Fruit fly (Drosophila melanogaster) whole organism, embryonic: ENCODE results near the gene vvl.
A peak's percentile ranks its signal among the peaks of the same experiment; 100 is the strongest.

ENCODE experiments used
- Atf3 ChIP-seq: fragments of 200-800 bp; sonication (Bioruptor generic); optimal IDR thresholded peaks from 3 replicates; lab custom pipeline; 2016; ENCODE audit warnings: missing biosample characterization, missing genetic modification characterization
- Bdp1 ChIP-seq: fragments of 200-800 bp; sonication (Bioruptor generic); optimal IDR thresholded peaks from 3 replicates; lab custom pipeline; 2016; ENCODE audit warnings: missing biosample characterization, missing genetic modification characterization
- Bgb ChIP-seq: fragments of 200-800 bp; sonication (Bioruptor generic); IDR thresholded peaks from 2 replicates; pipeline ENCODE4 v1.3.6; 2022; ENCODE audit warnings: missing biosample characterization, missing genetic modification characterization; ENCODE audit not compliant: partially characterized antibody
- CG10321 ChIP-seq: fragments of 200-800 bp; sonication (Bioruptor generic); IDR thresholded peaks from 2 replicates; pipeline ENCODE4 v1.3.6; 2022; ENCODE audit warnings: missing biosample characterization, missing genetic modification characterization
- CG10979 ChIP-seq: fragments of 200-800 bp; sonication (Bioruptor generic); optimal IDR thresholded peaks from 2 replicates; lab custom pipeline; 2018; ENCODE audit warnings: missing biosample characterization, mild to moderate bottlenecking, missing genetic modification characterization, moderate library complexity
- CG11560 ChIP-seq: fragments of 200-800 bp; sonication (Bioruptor generic); IDR thresholded peaks from 3 replicates; pipeline ENCODE4 v1.3.6; 2022; ENCODE audit warnings: missing biosample characterization, missing genetic modification characterization
- CG11723 ChIP-seq: fragments of 200-800 bp; sonication (Bioruptor generic); optimal IDR thresholded peaks from 2 replicates; lab custom pipeline; 2017; ENCODE audit warnings: missing biosample characterization, mild to moderate bottlenecking, missing genetic modification characterization
- CG12104 ChIP-seq: fragments of 200-800 bp; sonication (Bioruptor generic); optimal IDR thresholded peaks from 3 replicates; lab custom pipeline; 2016; ENCODE audit warnings: missing biosample characterization, missing genetic modification characterization
- CG13624 ChIP-seq: fragments of 200-800 bp; sonication (Bioruptor generic); optimal IDR thresholded peaks from 2 replicates; lab custom pipeline; 2016; ENCODE audit warnings: missing biosample characterization, missing genetic modification characterization
- CG15011 ChIP-seq: fragments of 200-800 bp; sonication (Bioruptor generic); optimal IDR thresholded peaks from 3 replicates; lab custom pipeline; 2018; ENCODE audit warnings: missing biosample characterization, mild to moderate bottlenecking, missing genetic modification characterization
- CG15073 ChIP-seq: fragments of 200-800 bp; sonication (Bioruptor generic); optimal IDR thresholded peaks from 2 replicates; lab custom pipeline; 2016; ENCODE audit warnings: missing biosample characterization, missing genetic modification characterization
- CG15601 ChIP-seq: fragments of 200-800 bp; sonication (Bioruptor generic); optimal IDR thresholded peaks from 3 replicates; lab custom pipeline; 2019; ENCODE audit warnings: missing biosample characterization, mild to moderate bottlenecking, missing genetic modification characterization, moderate library complexity
- CG1647 ChIP-seq: fragments of 200-800 bp; sonication (Bioruptor generic); optimal IDR thresholded peaks from 3 replicates; lab custom pipeline; 2016; ENCODE audit warnings: missing biosample characterization, missing genetic modification characterization
- CG18262 ChIP-seq: fragments of 200-800 bp; optimal IDR thresholded peaks from 3 replicates; lab custom pipeline; 2019; ENCODE audit warnings: missing biosample characterization, mild to moderate bottlenecking, missing genetic modification characterization, moderate library complexity
- CG1832 ChIP-seq: fragments of 200-800 bp; sonication (Bioruptor generic); optimal IDR thresholded peaks from 2 replicates; lab custom pipeline; 2017; ENCODE audit warnings: missing biosample characterization, mild to moderate bottlenecking, missing genetic modification characterization, inconsistent platforms
- CG18619 ChIP-seq: fragments of 200-800 bp; sonication (Bioruptor generic); optimal IDR thresholded peaks from 3 replicates; lab custom pipeline; 2017; ENCODE audit warnings: missing biosample characterization, mild to moderate bottlenecking, missing genetic modification characterization
- CG18764 ChIP-seq: fragments of 200-800 bp; sonication (Bioruptor generic); optimal IDR thresholded peaks from 3 replicates; lab custom pipeline; 2016; ENCODE audit warnings: missing biosample characterization, missing genetic modification characterization
- CG3838 ChIP-seq: fragments of 200-800 bp; sonication (Bioruptor generic); optimal IDR thresholded peaks from 3 replicates; lab custom pipeline; 2016; ENCODE audit warnings: missing biosample characterization, missing genetic modification characterization
- CG6689 ChIP-seq: fragments of 200-800 bp; sonication (Bioruptor generic); IDR thresholded peaks from 2 replicates; pipeline ENCODE4 v1.3.6; 2022; ENCODE audit warnings: missing biosample characterization, missing genetic modification characterization
- CG7839 ChIP-seq: fragments of 200-800 bp; sonication (Bioruptor generic); optimal IDR thresholded peaks from 3 replicates; lab custom pipeline; 2018; ENCODE audit warnings: missing biosample characterization, mild to moderate bottlenecking, missing genetic modification characterization, moderate library complexity
- CG8388 ChIP-seq: fragments of 200-800 bp; sonication (Bioruptor generic); optimal IDR thresholded peaks from 2 replicates; lab custom pipeline; 2019; ENCODE audit warnings: missing biosample characterization, mild to moderate bottlenecking, missing genetic modification characterization, moderate library complexity
- CG8924 ChIP-seq: fragments of 200-800 bp; optimal IDR thresholded peaks from 3 replicates; lab custom pipeline; 2019; ENCODE audit warnings: missing biosample characterization, mild to moderate bottlenecking, missing genetic modification characterization, moderate library complexity
- CG9876 ChIP-seq: fragments of 200-800 bp; sonication (Bioruptor generic); optimal IDR thresholded peaks from 2 replicates; lab custom pipeline; 2016; ENCODE audit warnings: missing biosample characterization, missing genetic modification characterization
- Chrac-16 ChIP-seq: fragments of 200-800 bp; sonication (Bioruptor generic); optimal IDR thresholded peaks from 3 replicates; lab custom pipeline; 2016; ENCODE audit warnings: missing biosample characterization, missing genetic modification characterization
- Dip2 ChIP-seq: fragments of 200-800 bp; sonication (Bioruptor generic); IDR thresholded peaks from 2 replicates; pipeline ENCODE4 v1.3.6; 2022; ENCODE audit warnings: missing biosample characterization, missing genetic modification characterization
- ERR ChIP-seq: fragments of 200-800 bp; sonication (Bioruptor generic); optimal IDR thresholded peaks from 2 replicates; lab custom pipeline; 2016; ENCODE audit warnings: missing biosample characterization, missing genetic modification characterization
- Jarid2 ChIP-seq: fragments of 200-800 bp; sonication (Bioruptor generic); optimal IDR thresholded peaks from 3 replicates; lab custom pipeline; 2017; ENCODE audit warnings: mild to moderate bottlenecking, missing biosample characterization, missing genetic modification reagents, missing genetic modification characterization
- Lim3 ChIP-seq: fragments of 200-800 bp; sonication (Bioruptor generic); IDR thresholded peaks from 2 replicates; pipeline ENCODE4 v1.3.6; 2022; ENCODE audit warnings: missing biosample characterization, missing genetic modification characterization
- bcd ChIP-seq: fragments of 200-800 bp; sonication (Bioruptor generic); optimal IDR thresholded peaks from 2 replicates; lab custom pipeline; 2017; ENCODE audit warnings: missing biosample characterization, mild to moderate bottlenecking, missing genetic modification characterization
- bsh ChIP-seq, 2 experiments: fragments of 200-800 bp; sonication (Bioruptor generic); optimal IDR thresholded peaks; 2 replicates each; lab custom pipeline; 2017 to 2018; ENCODE audit warnings: mild to moderate bottlenecking in 2 of 2, missing biosample characterization in 2 of 2, missing genetic modification characterization in 2 of 2, moderate library complexity in 1 of 2
- chn ChIP-seq: fragments of 200-800 bp; sonication (Bioruptor generic); optimal IDR thresholded peaks from 2 replicates; lab custom pipeline; 2016; ENCODE audit warnings: missing biosample characterization, missing genetic modification characterization
- ci ChIP-seq: fragments of 200-800 bp; sonication (Bioruptor generic); IDR thresholded peaks from 3 replicates; pipeline ENCODE4 v1.3.6; 2022; ENCODE audit warnings: missing biosample characterization, missing genetic modification characterization
- dimm ChIP-seq: fragments of 200-800 bp; sonication (Bioruptor generic); IDR thresholded peaks from 2 replicates; pipeline ENCODE4 v1.3.6; 2022; ENCODE audit warnings: missing biosample characterization, missing genetic modification characterization
- en ChIP-seq: fragments of 200-800 bp; sonication (Bioruptor generic); optimal IDR thresholded peaks from 2 replicates; lab custom pipeline; 2016; ENCODE audit warnings: missing biosample characterization, missing genetic modification characterization
- kay ChIP-seq: fragments of 200-800 bp; sonication (Bioruptor generic); optimal IDR thresholded peaks from 2 replicates; lab custom pipeline; 2016; ENCODE audit warnings: missing biosample characterization, missing genetic modification characterization
- lmd ChIP-seq: fragments of 200-800 bp; sonication (Bioruptor generic); IDR thresholded peaks from 2 replicates; pipeline ENCODE4 v1.3.6; 2022; ENCODE audit warnings: missing biosample characterization, missing genetic modification characterization
- lov ChIP-seq, 2 experiments: fragments of 200-800 bp in 1 of 2; fragments of >200 bp in 1 of 2; sonication (Bioruptor generic) in 1 of 2; IDR thresholded peaks in 1 of 2; optimal IDR thresholded peaks in 1 of 2; 2 replicates in 1 of 2; 3 replicates in 1 of 2; pipeline versions ENCODE4 v1.3.6 to Lab custom; 2017 to 2022; ENCODE audit warnings: missing biosample characterization in 1 of 2, missing genetic modification characterization in 1 of 2
- nau ChIP-seq: fragments of 200-800 bp; sonication (Bioruptor generic); optimal IDR thresholded peaks from 3 replicates; lab custom pipeline; 2017; ENCODE audit warnings: missing biosample characterization, mild to moderate bottlenecking, missing genetic modification characterization, missing genetic modification reagents
- nmo ChIP-seq: fragments of 200-800 bp; sonication (Bioruptor generic); optimal IDR thresholded peaks from 2 replicates; lab custom pipeline; 2018; ENCODE audit warnings: missing biosample characterization, mild to moderate bottlenecking, missing genetic modification characterization, moderate library complexity
- nom ChIP-seq: fragments of 200-800 bp; sonication (Bioruptor generic); optimal IDR thresholded peaks from 2 replicates; lab custom pipeline; 2017; ENCODE audit warnings: missing biosample characterization, missing genetic modification characterization, mild to moderate bottlenecking, moderate library complexity, missing genetic modification reagents
- oc ChIP-seq: fragments of 200-800 bp; sonication (Bioruptor generic); optimal IDR thresholded peaks from 2 replicates; lab custom pipeline; 2018; ENCODE audit warnings: missing biosample characterization, mild to moderate bottlenecking, missing genetic modification characterization, moderate library complexity
- pb ChIP-seq: fragments of 200-800 bp; sonication (Bioruptor generic); optimal IDR thresholded peaks from 3 replicates; lab custom pipeline; 2016; ENCODE audit warnings: missing biosample characterization, missing genetic modification characterization
- peb ChIP-seq: fragments of 200-800 bp; sonication (Bioruptor generic); IDR thresholded peaks from 2 replicates; pipeline ENCODE4 v1.3.6; 2022; ENCODE audit warnings: missing biosample characterization, missing genetic modification characterization
- psq ChIP-seq: fragments of 200-800 bp; sonication (Bioruptor generic); optimal IDR thresholded peaks from 2 replicates; lab custom pipeline; 2017; ENCODE audit warnings: missing biosample characterization, missing genetic modification characterization
- sens-2 ChIP-seq: fragments of 200-800 bp; sonication (Bioruptor generic); IDR thresholded peaks from 2 replicates; pipeline ENCODE4 v1.3.6; 2022; ENCODE audit warnings: missing biosample characterization, missing genetic modification characterization
- sqz ChIP-seq: fragments of 200-800 bp; sonication (Bioruptor generic); optimal IDR thresholded peaks from 3 replicates; lab custom pipeline; 2018; ENCODE audit warnings: missing biosample characterization, mild to moderate bottlenecking, missing genetic modification characterization
- unpg ChIP-seq: fragments of 200-800 bp; sonication (Bioruptor generic); optimal IDR thresholded peaks from 3 replicates; lab custom pipeline; 2018; ENCODE audit warnings: missing biosample characterization, mild to moderate bottlenecking, missing genetic modification characterization, moderate library complexity
- usp ChIP-seq: fragments of >200 bp; optimal IDR thresholded peaks from 2 replicates; lab custom pipeline; 2017; ENCODE audit warnings: missing biosample characterization, missing genetic modification characterization
- vnd ChIP-seq: fragments of 200-800 bp; sonication (Bioruptor generic); IDR thresholded peaks from 3 replicates; pipeline ENCODE4 v1.3.6; 2022; ENCODE audit warnings: missing biosample characterization, missing genetic modification characterization; ENCODE audit not compliant: partially characterized antibody
- vvl ChIP-seq: fragments of 200-800 bp; sonication (Bioruptor generic); IDR thresholded peaks from 2 replicates; pipeline ENCODE4 v1.3.6; 2022; ENCODE audit warnings: missing biosample characterization, missing genetic modification characterization

vvl gene

dm6 chr3L:6797395-6798006, 7.5 kb downstream of the vvl start (continued):
- TF ChIP-seq CG1647 (GFP tag; lab: Kevin White, UChicago) (no peak), CG3838 (GFP tag; lab: Kevin White, UChicago) (no peak), CG18619 (GFP tag; lab: Kevin White, UChicago) (no peak), Lim3 (GFP tag; lab: Robert Waterston, UW) (no peak), kay (no peak), Bgb (no peak), CG9876 (GFP tag; lab: Kevin White, UChicago) (no peak), CG10321 (GFP tag; lab: Robert Waterston, UW) (no peak), usp (no peak), Jarid2 (GFP tag; lab: Kevin White, UChicago) (peak; percentile 21), dimm (GFP tag; lab: Robert Waterston, UW) (no peak), Atf3 (GFP tag; lab: Kevin White, UChicago) (no peak), bsh (GFP tag; optimal IDR thresholded peaks at IDR 0.05; lab: Kevin White, UChicago) (peak in 1 of 2 experiments; percentile 13), sqz (GFP tag; lab: Kevin White, UChicago) (no peak), bcd (peak; percentile 47), CG7839 (tag; lab: Kevin White, UChicago) (peak; percentile 58), CG11560 (tag; lab: Robert Waterston, UW) (no peak), CG12104 (GFP tag; lab: Kevin White, UChicago) (no peak), unpg (GFP tag; lab: Kevin White, UChicago) (peak; percentile 7), pb (GFP tag; lab: Kevin White, UChicago) (no peak), ERR (no peak), vvl (GFP tag; lab: Robert Waterston, UW) (peak; percentile 60), lmd (GFP tag; lab: Robert Waterston, UW) (no peak; the same call in 1 of the 2 replicates), nmo (GFP tag; lab: Kevin White, UChicago) (peak; percentile 72), psq (GFP tag; lab: Kevin White, UChicago) (no peak), CG8388 (no peak), chn (GFP tag; lab: Kevin White, UChicago) (no peak), peb (GFP tag; lab: Robert Waterston, UW) (no peak), CG13624 (no peak), CG18262 (peak; percentile 61), CG8924 (tag; lab: Kevin White, UChicago) (peak; percentile 28), CG11723 (GFP tag; lab: Kevin White, UChicago) (peak; percentile 9), ci (GFP tag; lab: Robert Waterston, UW) (0 out of 3 replicates have a peak, but pooled peaks have one; percentile 30), CG6689 (GFP tag; lab: Robert Waterston, UW) (no peak), CG15073 (no peak), CG10979 (tag; lab: Kevin White, UChicago) (peak; percentile 71), Bdp1 (GFP tag; lab: Kevin White, UChicago) (no peak), CG18764 (GFP tag; lab: Kevin White, UChicago) (no peak), nom (GFP tag; lab: Kevin White, UChicago) (no peak), oc (no peak), CG15601 (tag; lab: Kevin White, UChicago) (peak; percentile 6), lov (optimal IDR thresholded peaks at IDR 0.05; lab: Kevin White, UChicago) (no peak), lov (GFP tag; IDR thresholded peaks at IDR 0.05; lab: Robert Waterston, UW) (0 out of 3 replicates have a peak, but pooled peaks have one; percentile 8), en (GFP tag; lab: Kevin White, UChicago) (no peak), CG1832 (GFP tag; lab: Kevin White, UChicago) (no peak), nau (GFP tag; lab: Kevin White, UChicago) (no peak), Chrac-16 (no peak), vnd (GFP tag; lab: Robert Waterston, UW) (no peak), Dip2 (no peak), CG15011 (GFP tag; lab: Kevin White, UChicago) (no peak), sens-2 (0 out of 2 replicates have a peak, but pooled peaks have one; percentile 6)
